Fruit fly (Drosophila melanogaster) whole organism, prepupa: ENCODE measurements around the gene m.

Experiments used
- CG10631 ChIP-seq: fragments of 200-800 bp; sonication (Bioruptor generic); optimal IDR thresholded peaks from 2 replicates; lab custom pipeline; 2016; ENCODE audit warnings: missing biosample characterization, missing genetic modification characterization
- CG10669 ChIP-seq: fragments of 200-800 bp; sonication (Bioruptor generic); optimal IDR thresholded peaks from 3 replicates; lab custom pipeline; 2018; ENCODE audit warnings: missing biosample characterization, mild to moderate bottlenecking, missing genetic modification characterization, moderate library complexity
- CG11294 ChIP-seq: fragments of 200-800 bp; sonication (Bioruptor generic); IDR thresholded peaks from 2 replicates; pipeline ENCODE4 v1.3.6; 2022; ENCODE audit warnings: missing biosample characterization, missing genetic modification characterization
- CG11762 ChIP-seq: fragments of 200-800 bp; sonication (Bioruptor generic); optimal IDR thresholded peaks from 3 replicates; lab custom pipeline; 2016; ENCODE audit warnings: missing biosample characterization, missing genetic modification characterization; ENCODE audit not compliant: insufficient read depth
- CG3032 ChIP-seq: fragments of 200-800 bp; optimal IDR thresholded peaks from 2 replicates; lab custom pipeline; 2019; ENCODE audit warnings: missing biosample characterization, mild to moderate bottlenecking, missing genetic modification characterization, moderate library complexity
- CG32006 ChIP-seq: fragments of 200-800 bp; sonication (Bioruptor generic); optimal IDR thresholded peaks from 3 replicates; lab custom pipeline; 2017; ENCODE audit warnings: missing biosample characterization, mild to moderate bottlenecking, missing genetic modification characterization
- CG34406 ChIP-seq: fragments of 200-800 bp; sonication (Bioruptor generic); optimal IDR thresholded peaks from 3 replicates; lab custom pipeline; 2016; ENCODE audit warnings: missing biosample characterization, missing genetic modification characterization
- CG3919 ChIP-seq: fragments of 200-800 bp; sonication (Bioruptor generic); optimal IDR thresholded peaks from 3 replicates; lab custom pipeline; 2016; ENCODE audit warnings: missing biosample characterization, missing genetic modification characterization
- CG6163 ChIP-seq: fragments of 200-800 bp; sonication (Bioruptor generic); IDR thresholded peaks from 3 replicates; pipeline ENCODE4 v1.3.6; 2022; ENCODE audit warnings: missing biosample characterization, missing genetic modification characterization
- CG6792 ChIP-seq: fragments of 200-800 bp; sonication (Bioruptor generic); optimal IDR thresholded peaks from 3 replicates; lab custom pipeline; 2016; ENCODE audit warnings: missing biosample characterization, missing genetic modification characterization
- CG6854 ChIP-seq: fragments of 200-800 bp; sonication (Bioruptor generic); optimal IDR thresholded peaks from 2 replicates; lab custom pipeline; 2017; ENCODE audit warnings: missing biosample characterization, mild to moderate bottlenecking, missing genetic modification characterization
- CG7368 ChIP-seq: fragments of 200-800 bp; sonication (Bioruptor generic); optimal IDR thresholded peaks from 3 replicates; lab custom pipeline; 2016; ENCODE audit warnings: missing biosample characterization, missing genetic modification characterization
- CG8119 ChIP-seq: fragments of 200-800 bp; sonication (Bioruptor generic); IDR thresholded peaks from 3 replicates; pipeline ENCODE4 v1.3.6; 2022; ENCODE audit warnings: missing biosample characterization, missing genetic modification characterization
- CG8319 ChIP-seq: fragments of 200-800 bp; sonication (Bioruptor generic); optimal IDR thresholded peaks from 3 replicates; lab custom pipeline; 2016; ENCODE audit warnings: missing biosample characterization, missing genetic modification characterization
- CG8632 ChIP-seq: fragments of 200-800 bp; sonication (Bioruptor generic); optimal IDR thresholded peaks from 3 replicates; lab custom pipeline; 2016; ENCODE audit warnings: missing biosample characterization, missing genetic modification characterization
- Eip75B ChIP-seq: fragments of 200-800 bp; sonication (Bioruptor generic); optimal IDR thresholded peaks from 3 replicates; lab custom pipeline; 2016; ENCODE audit warnings: missing biosample characterization, missing genetic modification characterization
- Eip78C ChIP-seq: fragments of 200-800 bp; sonication (Bioruptor generic); peaks from one replicate; lab custom pipeline; 2016; ENCODE audit warnings: missing biosample characterization, missing genetic modification characterization
- Ets21C ChIP-seq: fragments of 200-800 bp; sonication (Bioruptor generic); optimal IDR thresholded peaks from 3 replicates; lab custom pipeline; 2016; ENCODE audit warnings: missing biosample characterization, missing genetic modification characterization
- Ets96B ChIP-seq: fragments of 200-800 bp; optimal IDR thresholded peaks from 2 replicates; lab custom pipeline; 2019; ENCODE audit warnings: missing biosample characterization, mild to moderate bottlenecking, missing genetic modification characterization, moderate library complexity
- Gug ChIP-seq: fragments of 200-800 bp; sonication (Bioruptor generic); IDR thresholded peaks from 2 replicates; pipeline ENCODE4 v1.3.6; 2022; ENCODE audit warnings: missing biosample characterization, missing genetic modification characterization
- Hr38 ChIP-seq: sonication (Bioruptor generic); optimal IDR thresholded peaks from 2 replicates; lab custom pipeline; 2016; ENCODE audit warnings: missing biosample characterization, missing genetic modification characterization
- Hr39 ChIP-seq: fragments of 200-800 bp; sonication (Bioruptor generic); optimal IDR thresholded peaks from 2 replicates; lab custom pipeline; 2016; ENCODE audit warnings: missing biosample characterization, missing genetic modification characterization
- Hr4 ChIP-seq: fragments of 200-800 bp; sonication (Bioruptor generic); optimal IDR thresholded peaks from 3 replicates; lab custom pipeline; 2016; ENCODE audit warnings: missing biosample characterization, missing genetic modification characterization
- OdsH ChIP-seq: fragments of 200-800 bp; sonication (Bioruptor generic); optimal IDR thresholded peaks from 3 replicates; lab custom pipeline; 2016; ENCODE audit warnings: missing biosample characterization, missing genetic modification characterization
- Smox ChIP-seq: fragments of 200-800 bp; sonication (Bioruptor generic); optimal IDR thresholded peaks from 3 replicates; lab custom pipeline; 2016; ENCODE audit warnings: missing biosample characterization, missing genetic modification characterization
- Sox102F ChIP-seq: fragments of 200-800 bp; sonication (Bioruptor generic); optimal IDR thresholded peaks from 2 replicates; lab custom pipeline; 2016; ENCODE audit warnings: missing biosample characterization, mild to moderate bottlenecking, missing genetic modification characterization
- Sox15 ChIP-seq: fragments of 200-800 bp; sonication (Bioruptor generic); optimal IDR thresholded peaks from 3 replicates; lab custom pipeline; 2016; ENCODE audit warnings: missing biosample characterization, missing genetic modification characterization
- achi ChIP-seq: fragments of 200-800 bp; sonication (Bioruptor generic); optimal IDR thresholded peaks from 3 replicates; lab custom pipeline; 2016; ENCODE audit warnings: missing biosample characterization, missing genetic modification characterization
- acj6 ChIP-seq: fragments of 200-800 bp; sonication (Bioruptor generic); optimal IDR thresholded peaks from 3 replicates; lab custom pipeline; 2016; ENCODE audit warnings: missing biosample characterization, missing genetic modification characterization
- cyc ChIP-seq: fragments of 200-800 bp; sonication (Bioruptor generic); optimal IDR thresholded peaks from 3 replicates; lab custom pipeline; 2016; ENCODE audit warnings: missing biosample characterization, missing genetic modification characterization
- dac ChIP-seq: fragments of 200-800 bp; sonication (Bioruptor generic); optimal IDR thresholded peaks from 2 replicates; lab custom pipeline; 2017; ENCODE audit warnings: missing biosample characterization, mild to moderate bottlenecking, missing genetic modification characterization
- dsx ChIP-seq: fragments of 200-800 bp; optimal IDR thresholded peaks from 3 replicates; lab custom pipeline; 2019; ENCODE audit warnings: missing biosample characterization, mild to moderate bottlenecking, missing genetic modification characterization, moderate library complexity; ENCODE audit not compliant: poor library complexity, severe bottlenecking
- eg ChIP-seq: fragments of 200-800 bp; sonication (Bioruptor generic); IDR thresholded peaks from 3 replicates; pipeline ENCODE4 v1.3.6; 2022; ENCODE audit warnings: missing biosample characterization, missing genetic modification characterization
- fd85E ChIP-seq: fragments of 200-800 bp; sonication (Bioruptor generic); optimal IDR thresholded peaks from 3 replicates; lab custom pipeline; 2016; ENCODE audit warnings: missing biosample characterization, missing genetic modification characterization
- fkh ChIP-seq: fragments of 200-800 bp; sonication (Bioruptor generic); optimal IDR thresholded peaks from 3 replicates; lab custom pipeline; 2017; ENCODE audit warnings: missing biosample characterization, mild to moderate bottlenecking, missing genetic modification characterization, moderate library complexity
- lz ChIP-seq: fragments of 200-800 bp; sonication (Bioruptor generic); optimal IDR thresholded peaks from 3 replicates; lab custom pipeline; 2016; ENCODE audit warnings: missing biosample characterization, missing genetic modification characterization
- net ChIP-seq: fragments of 200-800 bp; sonication (Bioruptor generic); optimal IDR thresholded peaks from 3 replicates; lab custom pipeline; 2016; ENCODE audit warnings: missing biosample characterization, missing genetic modification characterization
- pdm3 ChIP-seq: fragments of 200-800 bp; sonication (Bioruptor generic); optimal IDR thresholded peaks from 3 replicates; lab custom pipeline; 2016; ENCODE audit warnings: missing biosample characterization, missing genetic modification characterization
- salr ChIP-seq, 2 experiments: fragments of 200-800 bp; sonication (Bioruptor generic); optimal IDR thresholded peaks; 3 replicates each; lab custom pipeline; 2016 to 2018; ENCODE audit warnings: missing biosample characterization in 2 of 2, missing genetic modification characterization in 2 of 2, mild to moderate bottlenecking in 1 of 2
- spab ChIP-seq: fragments of 200-800 bp; sonication (Bioruptor generic); optimal IDR thresholded peaks from 2 replicates; lab custom pipeline; 2017; ENCODE audit warnings: missing biosample characterization, mild to moderate bottlenecking, missing genetic modification characterization, missing genetic modification reagents
- ss ChIP-seq, 2 experiments: fragments of 200-800 bp; sonication (Bioruptor generic); optimal IDR thresholded peaks; 2 replicates in 1 of 2; 3 replicates in 1 of 2; lab custom pipeline; 2017 to 2018; ENCODE audit warnings: mild to moderate bottlenecking in 2 of 2, missing biosample characterization in 2 of 2, missing genetic modification characterization in 2 of 2, moderate library complexity in 1 of 2
- svp ChIP-seq: fragments of 200-800 bp; sonication (Bioruptor generic); peaks from one replicate; lab custom pipeline; 2016; ENCODE audit warnings: missing biosample characterization, missing genetic modification characterization
- topi ChIP-seq: fragments of 200-800 bp; sonication (Bioruptor generic); optimal IDR thresholded peaks from 3 replicates; lab custom pipeline; 2016; ENCODE audit warnings: missing biosample characterization, missing genetic modification characterization
- vri ChIP-seq: fragments of 200-800 bp; sonication (Bioruptor generic); optimal IDR thresholded peaks from 3 replicates; lab custom pipeline; 2016; ENCODE audit warnings: missing biosample characterization, mild to moderate bottlenecking, missing genetic modification characterization

Gene m

DNA sequence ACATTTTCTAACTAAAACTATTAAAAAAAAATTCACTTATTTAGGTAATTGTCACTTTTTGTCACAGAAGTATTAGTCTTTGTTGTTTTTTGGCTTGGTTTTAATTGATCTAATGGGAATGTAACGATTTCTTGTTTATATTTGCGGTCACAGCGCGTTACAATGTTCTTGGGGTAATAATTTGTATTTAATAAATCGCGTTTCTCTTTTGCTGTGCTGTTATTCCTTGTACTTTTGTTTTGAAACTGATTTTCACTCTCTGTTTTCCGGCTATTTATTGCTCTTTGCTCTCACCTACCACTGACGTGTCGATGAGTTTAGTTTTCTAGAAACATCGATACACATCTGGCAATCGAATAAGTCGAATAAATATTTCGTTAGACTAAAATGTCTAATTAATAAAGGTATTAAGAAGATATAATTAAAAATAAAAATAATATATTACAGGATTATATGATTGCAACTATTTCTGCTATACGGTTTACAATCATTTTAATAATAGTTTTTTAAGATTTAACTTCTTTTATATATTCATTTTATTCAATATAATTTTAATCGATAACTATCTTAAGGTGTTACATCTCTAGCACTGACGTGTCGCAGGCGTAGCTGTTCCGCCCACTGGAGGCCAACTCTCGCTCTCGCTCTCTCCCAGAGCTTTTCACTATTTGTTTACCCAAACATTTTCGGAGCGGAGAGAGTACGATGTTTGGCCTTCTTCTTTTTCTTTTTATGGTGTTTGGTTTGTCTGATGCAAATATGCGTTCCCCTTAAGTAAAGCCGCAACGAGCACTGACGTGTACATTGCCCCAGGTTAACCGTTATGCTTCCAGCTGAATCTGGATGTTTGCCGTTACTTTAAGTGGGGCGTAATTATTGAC, 53.0 kb downstream of the m start, which contains the start of gene Hsc70-3 (continued):
- TF ChIP-seq CG8319 (GFP tag; lab: Kevin White, UChicago) (no peak), CG8632 (GFP tag; lab: Kevin White, UChicago) (no peak), CG6792 (GFP tag; lab: Kevin White, UChicago) (no peak), CG6163 (GFP tag; lab: Robert Waterston, UW) (peak; percentile 16; the same call in 1 of the 3 replicates), spab (GFP tag; lab: Kevin White, UChicago) (no peak), Ets96B (tag; lab: Kevin White, UChicago) (no peak), CG11294 (GFP tag; lab: Robert Waterston, UW) (no peak), CG8119 (GFP tag; lab: Robert Waterston, UW) (no peak), Ets21C (GFP tag; lab: Kevin White, UChicago) (no peak), CG6854 (GFP tag; lab: Kevin White, UChicago) (peak; percentile 63), achi (GFP tag; lab: Kevin White, UChicago) (peak; percentile 11), topi (GFP tag; lab: Kevin White, UChicago) (peak; percentile 10), Smox (GFP tag; lab: Kevin White, UChicago) (no peak), CG11762 (GFP tag; lab: Kevin White, UChicago) (no peak), CG32006 (GFP tag; lab: Kevin White, UChicago) (peak; percentile 0), CG10631 (peak; percentile 13), CG10669 (GFP tag; lab: Kevin White, UChicago) (no peak), Sox15 (GFP tag; lab: Kevin White, UChicago) (no peak), CG3919 (GFP tag; lab: Kevin White, UChicago) (peak; percentile 22)

DNA sequence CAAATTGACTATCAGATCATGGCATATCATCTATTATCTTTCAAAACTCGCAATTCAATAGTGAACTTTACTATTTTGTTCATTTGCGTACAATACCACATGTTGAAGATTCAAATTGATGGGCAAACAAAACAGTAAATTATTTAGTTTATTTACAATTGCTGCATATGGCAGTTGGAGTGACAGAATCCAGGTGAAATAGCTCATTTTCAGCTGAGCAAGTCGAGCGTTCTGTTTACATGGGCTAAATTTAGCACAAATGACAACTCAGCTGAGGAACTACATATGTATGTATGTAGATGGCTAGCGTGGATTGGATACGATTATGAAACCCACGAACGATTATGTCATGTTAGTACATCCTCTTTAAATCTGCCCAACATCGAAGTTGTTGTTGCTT, 58.8 kb downstream of the m start:
- TF ChIP-seq cyc (GFP tag; lab: Kevin White, UChicago) (no peak), fkh (GFP tag; lab: Kevin White, UChicago) (peak; percentile 54), vri (GFP tag; lab: Kevin White, UChicago) (peak; percentile 44)

DNA sequence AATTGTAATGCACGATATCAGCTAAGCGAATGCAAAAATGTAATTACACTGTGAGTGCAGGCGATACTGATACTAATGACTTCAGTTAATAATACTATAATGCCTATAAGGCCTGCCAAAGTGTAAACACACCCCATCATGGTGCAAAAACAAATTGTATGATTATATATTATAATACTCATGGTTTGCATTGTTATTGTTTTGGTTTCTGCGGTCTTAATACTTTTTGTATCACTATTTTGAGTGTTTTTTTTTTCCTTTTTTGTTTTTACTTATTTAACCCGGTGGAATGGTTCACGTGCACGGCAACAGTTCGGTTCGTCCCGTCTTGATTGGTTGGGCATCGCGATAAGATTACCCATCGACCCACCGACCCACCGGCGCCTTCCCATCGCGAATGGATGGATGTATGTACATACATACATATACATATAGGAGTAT, 59.7 kb downstream of the m start:
- TF ChIP-seq Sox102F (GFP tag; lab: Kevin White, UChicago) (no peak), CG7368 (GFP tag; lab: Kevin White, UChicago) (no peak), Hr4 (GFP tag; lab: Kevin White, UChicago) (no peak), CG8632 (GFP tag; lab: Kevin White, UChicago) (no peak), CG3032 (no peak), OdsH (peak; percentile 5), dac (GFP tag; lab: Kevin White, UChicago) (no peak), lz (GFP tag; lab: Kevin White, UChicago) (no peak), Gug (no peak), Ets21C (GFP tag; lab: Kevin White, UChicago) (no peak), eg (GFP tag; lab: Robert Waterston, UW) (no peak), net (GFP tag; lab: Kevin White, UChicago) (no peak), Hr38 (GFP tag; lab: Kevin White, UChicago) (no peak), CG6854 (GFP tag; lab: Kevin White, UChicago) (no peak), salr (GFP tag; optimal IDR thresholded peaks at IDR 0.05; lab: Kevin White, UChicago) (no peak), cyc (GFP tag; lab: Kevin White, UChicago) (no peak), vri (GFP tag; lab: Kevin White, UChicago) (peak; percentile 24), Eip75B (GFP tag; lab: Kevin White, UChicago) (no peak), pdm3 (GFP tag; lab: Kevin White, UChicago) (no peak), dsx (GFP tag; lab: Kevin White, UChicago) (no peak), CG34406 (GFP tag; lab: Kevin White, UChicago) (no peak), ss (GFP tag; optimal IDR thresholded peaks at IDR 0.05; lab: Kevin White, UChicago) (peak in 1 of 2 experiments; percentile 44), Eip78C (GFP tag; lab: Kevin White, UChicago) (peak; percentile 51), fd85E (GFP tag; lab: Kevin White, UChicago) (no peak), CG32006 (GFP tag; lab: Kevin White, UChicago) (peak; percentile 24), Hr39 (no peak), CG11294 (GFP tag; lab: Robert Waterston, UW) (no peak), acj6 (GFP tag; lab: Kevin White, UChicago) (no peak), spab (GFP tag; lab: Kevin White, UChicago) (no peak), svp (GFP tag; lab: Kevin White, UChicago) (peak; percentile 97)
